Fruit fly (Drosophila melanogaster) whole organism, embryonic: ENCODE results near the gene nerfin-2.
A peak's percentile ranks its signal among the peaks of the same experiment; 100 is the strongest.

Experiments used
- Antp ChIP-seq: fragments of 200-800 bp; sonication (Bioruptor generic); optimal IDR thresholded peaks from 3 replicates; lab custom pipeline; 2016; ENCODE audit warnings: missing biosample characterization, missing genetic modification characterization
- CG12659 ChIP-seq: fragments of 200-800 bp; sonication (Bioruptor generic); optimal IDR thresholded peaks from 3 replicates; lab custom pipeline; 2017; ENCODE audit warnings: mild to moderate bottlenecking, missing biosample characterization, missing genetic modification reagents, missing genetic modification characterization
- CG12744 ChIP-seq: fragments of 200-800 bp; sonication (Bioruptor generic); optimal IDR thresholded peaks from 2 replicates; lab custom pipeline; 2016; ENCODE audit warnings: missing biosample characterization, missing genetic modification characterization
- CG13296 ChIP-seq: fragments of 200-800 bp; sonication (Bioruptor generic); optimal IDR thresholded peaks from 3 replicates; lab custom pipeline; 2018; ENCODE audit warnings: missing biosample characterization, mild to moderate bottlenecking, missing genetic modification characterization
- CG14441 ChIP-seq: fragments of 200-800 bp; sonication (Bioruptor generic); IDR thresholded peaks from 2 replicates; pipeline ENCODE4 v1.3.6; 2022; ENCODE audit warnings: missing biosample characterization, missing genetic modification characterization
- CG1603 ChIP-seq: fragments of 200-800 bp; sonication (Bioruptor generic); optimal IDR thresholded peaks from 2 replicates; lab custom pipeline; 2019; ENCODE audit warnings: missing biosample characterization, mild to moderate bottlenecking, missing genetic modification characterization, moderate library complexity
- CG18599 ChIP-seq: fragments of 200-800 bp; sonication (Bioruptor generic); optimal IDR thresholded peaks from 3 replicates; lab custom pipeline; 2017; ENCODE audit warnings: missing biosample characterization, missing genetic modification characterization, mild to moderate bottlenecking, moderate library complexity, missing genetic modification reagents
- CG2712 ChIP-seq: fragments of 200-800 bp; optimal IDR thresholded peaks from 3 replicates; lab custom pipeline; 2019; ENCODE audit warnings: missing biosample characterization, mild to moderate bottlenecking, missing genetic modification characterization, moderate library complexity
- CG32532 ChIP-seq: fragments of 200-800 bp; sonication (Bioruptor generic); IDR thresholded peaks from 2 replicates; pipeline ENCODE4 v1.3.6; 2022; ENCODE audit warnings: missing biosample characterization, missing genetic modification characterization
- CG33557 ChIP-seq: fragments of 200-800 bp; sonication (Bioruptor generic); optimal IDR thresholded peaks from 2 replicates; lab custom pipeline; 2019; ENCODE audit warnings: missing biosample characterization, mild to moderate bottlenecking, missing genetic modification characterization, moderate library complexity
- CG4360 ChIP-seq: fragments of 200-800 bp; sonication (Bioruptor generic); IDR thresholded peaks from 2 replicates; pipeline ENCODE4 v1.3.6; 2022; ENCODE audit warnings: missing biosample characterization, missing genetic modification characterization
- CG43689 ChIP-seq: fragments of 200-800 bp; sonication (Bioruptor generic); IDR thresholded peaks from 2 replicates; pipeline ENCODE4 v1.3.6; 2022; ENCODE audit warnings: missing biosample characterization, missing genetic modification characterization
- CG4617 ChIP-seq: fragments of 200-800 bp; sonication (Bioruptor generic); optimal IDR thresholded peaks from 3 replicates; lab custom pipeline; 2016; ENCODE audit warnings: missing biosample characterization, missing genetic modification characterization, borderline replicate concordance
- CG5245 ChIP-seq: fragments of 200-800 bp; sonication (Bioruptor generic); optimal IDR thresholded peaks from 3 replicates; lab custom pipeline; 2016; ENCODE audit warnings: missing biosample characterization, missing genetic modification characterization
- CG6254 ChIP-seq: fragments of 200-800 bp; sonication (Bioruptor generic); optimal IDR thresholded peaks from 3 replicates; lab custom pipeline; 2017; ENCODE audit warnings: mild to moderate bottlenecking, missing biosample characterization, missing genetic modification reagents, missing genetic modification characterization
- CG6689 ChIP-seq: fragments of 200-800 bp; sonication (Bioruptor generic); IDR thresholded peaks from 2 replicates; pipeline ENCODE4 v1.3.6; 2022; ENCODE audit warnings: missing biosample characterization, missing genetic modification characterization
- CHES-1-like ChIP-seq: fragments of 200-800 bp; sonication (Bioruptor generic); optimal IDR thresholded peaks from 2 replicates; lab custom pipeline; 2016; ENCODE audit warnings: missing biosample characterization, missing genetic modification characterization
- Dek ChIP-seq: fragments of 200-800 bp; sonication (Bioruptor generic); optimal IDR thresholded peaks from 3 replicates; lab custom pipeline; 2019; ENCODE audit warnings: missing biosample characterization, mild to moderate bottlenecking, missing genetic modification characterization, moderate library complexity
- Dip2 ChIP-seq: fragments of 200-800 bp; sonication (Bioruptor generic); IDR thresholded peaks from 2 replicates; pipeline ENCODE4 v1.3.6; 2022; ENCODE audit warnings: missing biosample characterization, missing genetic modification characterization
- Ets97D ChIP-seq: fragments of 200-800 bp; sonication (Bioruptor generic); optimal IDR thresholded peaks from 3 replicates; lab custom pipeline; 2016; ENCODE audit warnings: missing biosample characterization, missing genetic modification characterization
- HmgZ ChIP-seq: fragments of 200-800 bp; sonication (Bioruptor generic); optimal IDR thresholded peaks from 2 replicates; lab custom pipeline; 2018; ENCODE audit warnings: missing biosample characterization, mild to moderate bottlenecking, missing genetic modification characterization
- Hr3 ChIP-seq: fragments of 200-800 bp; sonication (Bioruptor generic); optimal IDR thresholded peaks from 3 replicates; lab custom pipeline; 2016; ENCODE audit warnings: missing biosample characterization, missing genetic modification characterization
- Hsf ChIP-seq: fragments of 200-800 bp; sonication (Bioruptor generic); optimal IDR thresholded peaks from 3 replicates; lab custom pipeline; 2016; ENCODE audit warnings: missing biosample characterization, missing genetic modification characterization
- MBD-R2 ChIP-seq: fragments of 200-800 bp; sonication (Bioruptor generic); IDR thresholded peaks from 2 replicates; pipeline ENCODE4 v1.3.6; 2022; ENCODE audit warnings: missing biosample characterization, missing genetic modification characterization
- MESR4 ChIP-seq: fragments of 200-800 bp; sonication (Bioruptor generic); optimal IDR thresholded peaks from 2 replicates; lab custom pipeline; 2018; ENCODE audit warnings: missing biosample characterization, mild to moderate bottlenecking, missing genetic modification characterization, moderate library complexity
- Mad ChIP-seq: fragments of 200-800 bp; sonication (Bioruptor generic); optimal IDR thresholded peaks from 2 replicates; lab custom pipeline; 2016; ENCODE audit warnings: missing biosample characterization, missing genetic modification characterization
- Myb ChIP-seq: fragments of 200-800 bp; sonication (Bioruptor generic); optimal IDR thresholded peaks from 2 replicates; lab custom pipeline; 2016; ENCODE audit warnings: missing biosample characterization, missing genetic modification characterization
- Oli ChIP-seq: fragments of 200-800 bp; sonication (Bioruptor generic); optimal IDR thresholded peaks from 2 replicates; lab custom pipeline; 2018; ENCODE audit warnings: missing biosample characterization, mild to moderate bottlenecking, missing genetic modification characterization, moderate library complexity
- Stat92E ChIP-seq, 3 experiments: fragments of >200 bp in 2 of 3; fragments of 200-800 bp in 1 of 3; sonication (Bioruptor generic) in 1 of 3; optimal IDR thresholded peaks; 2 replicates each; lab custom pipeline; 2017 to 2019; ENCODE audit warnings: missing biosample characterization in 3 of 3, missing genetic modification characterization in 3 of 3, mild to moderate bottlenecking in 1 of 3, moderate library complexity in 1 of 3
- aop ChIP-seq: fragments of 200-800 bp; sonication (Bioruptor generic); IDR thresholded peaks from 2 replicates; pipeline ENCODE4 v1.3.6; 2022; ENCODE audit warnings: missing biosample characterization, missing genetic modification characterization
- cas ChIP-seq: fragments of 200-800 bp; sonication (Bioruptor generic); IDR thresholded peaks from 2 replicates; pipeline ENCODE4 v1.3.6; 2022; ENCODE audit warnings: missing biosample characterization, missing genetic modification characterization
- crc ChIP-seq: fragments of 200-800 bp; sonication (Bioruptor generic); optimal IDR thresholded peaks from 2 replicates; lab custom pipeline; 2016; ENCODE audit warnings: missing biosample characterization, missing genetic modification characterization
- dmrt99B ChIP-seq: fragments of 200-800 bp; sonication (Bioruptor generic); optimal IDR thresholded peaks from 2 replicates; lab custom pipeline; 2018; ENCODE audit warnings: missing biosample characterization, mild to moderate bottlenecking, missing genetic modification characterization, moderate library complexity
- ems ChIP-seq: fragments of 200-800 bp; sonication (Bioruptor generic); optimal IDR thresholded peaks from 3 replicates; lab custom pipeline; 2016; ENCODE audit warnings: missing biosample characterization, missing genetic modification characterization
- fd64A ChIP-seq: fragments of 200-800 bp; sonication (Bioruptor generic); optimal IDR thresholded peaks from 3 replicates; lab custom pipeline; 2018; ENCODE audit warnings: missing biosample characterization, mild to moderate bottlenecking, missing genetic modification characterization
- fd96Cb ChIP-seq: fragments of 200-800 bp; sonication (Bioruptor generic); optimal IDR thresholded peaks from 2 replicates; lab custom pipeline; 2018; ENCODE audit warnings: missing biosample characterization, mild to moderate bottlenecking, missing genetic modification characterization, moderate library complexity
- gcm ChIP-seq: fragments of 200-800 bp; sonication (Bioruptor generic); optimal IDR thresholded peaks from 2 replicates; lab custom pipeline; 2019; ENCODE audit warnings: missing biosample characterization, mild to moderate bottlenecking, missing genetic modification characterization, moderate library complexity
- gt ChIP-seq: fragments of 200-800 bp; sonication (Bioruptor generic); IDR thresholded peaks from 2 replicates; pipeline ENCODE4 v1.3.6; 2022; ENCODE audit warnings: missing biosample characterization, missing genetic modification characterization
- ham ChIP-seq: fragments of 200-800 bp; sonication (Bioruptor generic); IDR thresholded peaks from 2 replicates; pipeline ENCODE4 v1.3.6; 2022; ENCODE audit warnings: missing biosample characterization, missing genetic modification characterization
- hb ChIP-seq: fragments of 200-800 bp; sonication (Bioruptor generic); IDR thresholded peaks from 3 replicates; pipeline ENCODE4 v1.3.6; 2022; ENCODE audit warnings: missing biosample characterization, missing genetic modification characterization; ENCODE audit not compliant: partially characterized antibody
- kni ChIP-seq: fragments of 200-800 bp; sonication (Bioruptor generic); optimal IDR thresholded peaks from 3 replicates; lab custom pipeline; 2017; ENCODE audit warnings: mild to moderate bottlenecking, missing biosample characterization, missing genetic modification reagents, missing genetic modification characterization
- nom ChIP-seq: fragments of 200-800 bp; sonication (Bioruptor generic); optimal IDR thresholded peaks from 2 replicates; lab custom pipeline; 2017; ENCODE audit warnings: missing biosample characterization, missing genetic modification characterization, mild to moderate bottlenecking, moderate library complexity, missing genetic modification reagents
- org-1 ChIP-seq: fragments of 200-800 bp; sonication (Bioruptor generic); optimal IDR thresholded peaks from 2 replicates; lab custom pipeline; 2017; ENCODE audit warnings: missing biosample characterization, missing genetic modification characterization
- ro ChIP-seq: fragments of 200-800 bp; sonication (Bioruptor generic); IDR thresholded peaks from 2 replicates; pipeline ENCODE4 v1.3.6; 2022; ENCODE audit warnings: missing biosample characterization, missing genetic modification characterization
- slou ChIP-seq: fragments of 200-800 bp; sonication (Bioruptor generic); optimal IDR thresholded peaks from 3 replicates; lab custom pipeline; 2016; ENCODE audit warnings: missing biosample characterization, missing genetic modification characterization
- slp2 ChIP-seq: fragments of 200-800 bp; sonication (Bioruptor generic); optimal IDR thresholded peaks from 2 replicates; lab custom pipeline; 2016; ENCODE audit warnings: missing biosample characterization, missing genetic modification characterization
- sqz ChIP-seq: fragments of 200-800 bp; sonication (Bioruptor generic); optimal IDR thresholded peaks from 3 replicates; lab custom pipeline; 2018; ENCODE audit warnings: missing biosample characterization, mild to moderate bottlenecking, missing genetic modification characterization
- sr ChIP-seq: fragments of 200-800 bp; sonication (Bioruptor generic); IDR thresholded peaks from 3 replicates; pipeline ENCODE4 v1.3.6; 2022; ENCODE audit warnings: missing biosample characterization, missing genetic modification characterization
- tin ChIP-seq: fragments of 200-800 bp; sonication (Bioruptor generic); optimal IDR thresholded peaks from 3 replicates; lab custom pipeline; 2016; ENCODE audit warnings: missing biosample characterization, missing genetic modification characterization

nerfin-2 gene

dm6 chr3R:10042664-10043372, 28.1 kb upstream of the nerfin-2 start, which contains the start of the genes Mical and CG3909 (continued):
- TF ChIP-seq CHES-1-like (GFP tag; lab: Kevin White, UChicago) (peak; percentile 52), CG12744 (GFP tag; lab: Kevin White, UChicago) (no peak), Stat92E (GFP tag; optimal IDR thresholded peaks at IDR 0.05; lab: Kevin White, UChicago) (peak in 1 of 3 experiments; percentile 40), CG18599 (GFP tag; lab: Kevin White, UChicago) (peak; percentile 85), dmrt99B (tag; lab: Kevin White, UChicago) (peak; percentile 88), Oli (tag; lab: Kevin White, UChicago) (peak; percentile 74), CG2712 (tag; lab: Kevin White, UChicago) (peak; percentile 93), sqz (GFP tag; lab: Kevin White, UChicago) (no peak), CG1603 (peak; percentile 44), CG43689 (GFP tag; lab: Robert Waterston, UW) (peak; percentile 84), slp2 (GFP tag; lab: Kevin White, UChicago) (no peak), CG32532 (GFP tag; lab: Robert Waterston, UW) (peak; percentile 96), fd96Cb (peak; percentile 78), CG13296 (GFP tag; lab: Kevin White, UChicago) (peak; percentile 88), slou (GFP tag; lab: Kevin White, UChicago) (peak; percentile 58), fd64A (peak; percentile 4), nom (peak; percentile 49), crc (GFP tag; lab: Kevin White, UChicago) (no peak), CG14441 (peak; percentile 86), CG5245 (GFP tag; lab: Kevin White, UChicago) (peak; percentile 44), CG4617 (GFP tag; lab: Kevin White, UChicago) (peak; percentile 34), Dek (tag; lab: Kevin White, UChicago) (peak; percentile 89), sr (GFP tag; lab: Robert Waterston, UW) (peak; percentile 12; the same call in 1 of the 3 replicates), Hr3 (GFP tag; lab: Kevin White, UChicago) (peak; percentile 84), Antp (GFP tag; lab: Kevin White, UChicago) (peak; percentile 31), org-1 (peak; percentile 16), ems (GFP tag; lab: Kevin White, UChicago) (peak; percentile 42), HmgZ (peak; percentile 69), CG33557 (GFP tag; lab: Kevin White, UChicago) (peak; percentile 31), Mad (peak; percentile 9), Myb (peak; percentile 9), hb (GFP tag; lab: Robert Waterston, UW) (peak; percentile 56; the same call in 1 of the 3 replicates), tin (peak; percentile 75), ham (peak; percentile 46; the same call in 1 of the 2 replicates), kni (GFP tag; lab: Kevin White, UChicago) (no peak), CG12659 (GFP tag; lab: Kevin White, UChicago) (peak; percentile 93), Hsf (peak; percentile 63), CG6689 (GFP tag; lab: Robert Waterston, UW) (peak; percentile 90), Dip2 (GFP tag; lab: Robert Waterston, UW) (no peak), gt (GFP tag; lab: Robert Waterston, UW) (peak; percentile 61), CG4360 (GFP tag; lab: Robert Waterston, UW) (no peak), Ets97D (GFP tag; lab: Kevin White, UChicago) (peak; percentile 37), ro (GFP tag; lab: Robert Waterston, UW) (no peak; the same call in 1 of the 2 replicates), cas (GFP tag; lab: Robert Waterston, UW) (peak; percentile 83; the same call in 1 of the 2 replicates), aop (peak; percentile 43; the same call in 1 of the 2 replicates), CG6254 (peak; percentile 54), MESR4 (GFP tag; lab: Kevin White, UChicago) (peak; percentile 64), MBD-R2 (GFP tag; lab: Robert Waterston, UW) (peak; percentile 91), gcm (peak; percentile 75)
